Fruit fly (Drosophila melanogaster) whole organism, adult: ENCODE results near the gene Lrrk.

Experiments
- CG11617 ChIP-seq: fragments of 200-800 bp; sonication (Bioruptor generic); optimal IDR thresholded peaks from 2 replicates; lab custom pipeline; 2017; ENCODE audit warnings: mild to moderate bottlenecking, missing biosample characterization, missing genetic modification reagents, missing genetic modification characterization
- CG12768 ChIP-seq: fragments of 200-800 bp; sonication (Bioruptor generic); optimal IDR thresholded peaks from 2 replicates; lab custom pipeline; 2017; ENCODE audit warnings: missing biosample characterization, missing genetic modification characterization, mild to moderate bottlenecking, moderate library complexity, missing genetic modification reagents
- CG14711 ChIP-seq: fragments of 200-800 bp; sonication (Bioruptor generic); optimal IDR thresholded peaks from 2 replicates; lab custom pipeline; 2018; ENCODE audit warnings: missing biosample characterization, mild to moderate bottlenecking, missing genetic modification characterization, moderate library complexity
- CG1620 ChIP-seq: fragments of 200-800 bp; sonication (Bioruptor generic); optimal IDR thresholded peaks from 2 replicates; lab custom pipeline; 2016; ENCODE audit warnings: missing biosample characterization, missing genetic modification characterization
- CG33017 ChIP-seq: fragments of 200-800 bp; sonication (Bioruptor generic); optimal IDR thresholded peaks from 2 replicates; lab custom pipeline; 2018; ENCODE audit warnings: missing biosample characterization, mild to moderate bottlenecking, missing genetic modification characterization, moderate library complexity
- CG5204 ChIP-seq: fragments of 200-800 bp; sonication (Bioruptor generic); optimal IDR thresholded peaks from 2 replicates; lab custom pipeline; 2016; ENCODE audit warnings: missing biosample characterization, missing genetic modification characterization
- CG7045 ChIP-seq: fragments of 200-800 bp; sonication (Bioruptor generic); optimal IDR thresholded peaks from 2 replicates; lab custom pipeline; 2017; ENCODE audit warnings: missing biosample characterization, mild to moderate bottlenecking, missing genetic modification characterization
- CG7101 ChIP-seq: fragments of 200-800 bp; sonication (Bioruptor generic); optimal IDR thresholded peaks from 2 replicates; lab custom pipeline; 2018; ENCODE audit warnings: missing biosample characterization, mild to moderate bottlenecking, missing genetic modification characterization, moderate library complexity
- Clk ChIP-seq: fragments of 200-800 bp; sonication (Bioruptor generic); optimal IDR thresholded peaks from 2 replicates; lab custom pipeline; 2017; ENCODE audit warnings: missing biosample characterization, missing genetic modification characterization
- Crg-1 ChIP-seq: fragments of 200-800 bp; sonication (Bioruptor generic); optimal IDR thresholded peaks from 2 replicates; lab custom pipeline; 2016; ENCODE audit warnings: missing biosample characterization, missing genetic modification characterization
- Hr96 ChIP-seq: fragments of 200-800 bp; sonication (Bioruptor generic); optimal IDR thresholded peaks from 2 replicates; lab custom pipeline; 2016; ENCODE audit warnings: missing biosample characterization, missing genetic modification characterization
- Mnt ChIP-seq: fragments of 200-800 bp; sonication (Bioruptor generic); optimal IDR thresholded peaks from 2 replicates; lab custom pipeline; 2016; ENCODE audit warnings: missing biosample characterization, mild to moderate bottlenecking, missing genetic modification characterization
- bab1 ChIP-seq: fragments of 200-800 bp; sonication (Bioruptor generic); optimal IDR thresholded peaks from 3 replicates; lab custom pipeline; 2019; ENCODE audit warnings: missing biosample characterization, mild to moderate bottlenecking, missing genetic modification characterization, moderate library complexity
- cic ChIP-seq: fragments of 200-800 bp; sonication (Bioruptor generic); optimal IDR thresholded peaks from 2 replicates; lab custom pipeline; 2017; ENCODE audit warnings: missing biosample characterization, mild to moderate bottlenecking, missing genetic modification characterization, moderate library complexity
- cnc ChIP-seq, 2 experiments: fragments of >200 bp; optimal IDR thresholded peaks; 2 replicates each; lab custom pipeline; 2017
- kay ChIP-seq: fragments of 200-800 bp; sonication (Bioruptor generic); peaks from one replicate; lab custom pipeline; 2016; ENCODE audit warnings: missing biosample characterization, missing genetic modification characterization, borderline replicate concordance
- ovo ChIP-seq: fragments of 200-800 bp; sonication (Bioruptor generic); optimal IDR thresholded peaks from 2 replicates; lab custom pipeline; 2016; ENCODE audit warnings: missing biosample characterization, missing genetic modification characterization
- pad ChIP-seq: fragments of 200-800 bp; sonication (Bioruptor generic); optimal IDR thresholded peaks from 3 replicates; lab custom pipeline; 2017; ENCODE audit warnings: missing biosample characterization, missing genetic modification characterization, mild to moderate bottlenecking, moderate library complexity, missing genetic modification reagents
- tj ChIP-seq: fragments of 200-800 bp; sonication (Bioruptor generic); optimal IDR thresholded peaks from 3 replicates; lab custom pipeline; 2017; ENCODE audit warnings: missing biosample characterization, mild to moderate bottlenecking, missing genetic modification characterization, moderate library complexity
- toe ChIP-seq: fragments of 200-800 bp; sonication (Bioruptor generic); optimal IDR thresholded peaks from 2 replicates; lab custom pipeline; 2016; ENCODE audit warnings: missing biosample characterization, missing genetic modification characterization

Gene Lrrk

DNA sequence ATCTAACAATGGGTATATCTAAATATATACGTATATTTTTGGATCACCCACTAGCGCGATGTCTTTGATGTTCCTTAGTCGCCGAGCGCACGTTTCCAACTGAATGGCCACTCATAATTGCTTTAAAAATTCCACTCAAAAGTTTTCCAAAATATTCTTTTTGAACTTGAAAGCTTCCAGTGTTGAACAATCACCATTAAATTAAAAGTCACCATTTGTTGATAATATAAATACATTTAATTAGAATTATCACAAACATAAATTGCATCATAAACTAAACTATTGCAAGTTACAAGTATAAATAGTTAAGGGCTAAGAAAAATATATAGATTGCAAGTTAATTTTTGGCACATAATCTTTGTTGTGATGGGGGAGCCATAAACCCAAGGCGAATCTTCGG, 17.1 kb downstream of the Lrrk start, which contains the start of gene GluRIID:
TSS of gene GluRIID (minus strand) at position 101 of the 400 bp plus-strand sequence.
- TF ChIP-seq Crg-1, result no peak
- no peak for TF ChIP-seq tj
- no peak for TF ChIP-seq Clk (GFP tag; lab: Kevin White, UChicago)
- no peak for TF ChIP-seq CG1620 (GFP tag; lab: Kevin White, UChicago)
- TF ChIP-seq CG7045 (GFP tag; lab: Kevin White, UChicago), result no peak
- TF ChIP-seq bab1 (GFP tag; lab: Kevin White, UChicago), result no peak
- TF ChIP-seq CG5204, result no peak
- TF ChIP-seq Hr96 (GFP tag; lab: Kevin White, UChicago), result no peak
- TF ChIP-seq CG12768, result no peak
- TF ChIP-seq ovo (GFP tag; lab: Kevin White, UChicago), result no peak
- TF ChIP-seq toe (GFP tag; lab: Kevin White, UChicago), result no peak
- no peak for TF ChIP-seq CG11617
- no peak for TF ChIP-seq cnc (optimal IDR thresholded peaks at IDR 0.05; lab: Kevin White, UChicago)
- no peak for TF ChIP-seq CG33017 (tag; lab: Kevin White, UChicago)
- TF ChIP-seq kay (GFP tag; lab: Kevin White, UChicago), result no peak
- no peak for TF ChIP-seq CG7101 (tag; lab: Kevin White, UChicago)
- TF ChIP-seq pad (GFP tag; lab: Kevin White, UChicago), result no peak
- no peak for TF ChIP-seq Mnt
- no peak for TF ChIP-seq cic (GFP tag; lab: Kevin White, UChicago)
- TF ChIP-seq CG14711 (tag; lab: Kevin White, UChicago), result no peak

DNA sequence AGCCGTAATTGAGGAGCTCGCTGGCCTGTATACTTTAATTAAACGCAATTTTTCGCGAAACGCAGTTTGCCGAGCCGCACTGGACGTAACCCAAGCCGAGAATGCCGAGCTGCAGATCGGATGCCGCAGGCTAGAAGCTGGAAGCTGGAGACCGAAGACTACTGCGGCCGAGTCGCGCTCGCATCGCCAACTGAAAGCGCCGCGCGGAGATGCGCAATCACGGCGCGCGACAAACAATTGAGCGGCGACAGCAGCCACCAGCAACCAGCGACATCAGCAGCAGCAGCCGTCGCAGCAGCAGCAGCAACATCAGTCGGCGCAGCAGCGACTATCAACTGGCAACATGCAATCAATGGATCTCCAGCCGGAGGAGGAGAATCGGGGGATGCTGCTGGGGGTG, 21.4 kb downstream of the Lrrk start:
- TF ChIP-seq CG33017 (tag; lab: Kevin White, UChicago), result no peak

DNA sequence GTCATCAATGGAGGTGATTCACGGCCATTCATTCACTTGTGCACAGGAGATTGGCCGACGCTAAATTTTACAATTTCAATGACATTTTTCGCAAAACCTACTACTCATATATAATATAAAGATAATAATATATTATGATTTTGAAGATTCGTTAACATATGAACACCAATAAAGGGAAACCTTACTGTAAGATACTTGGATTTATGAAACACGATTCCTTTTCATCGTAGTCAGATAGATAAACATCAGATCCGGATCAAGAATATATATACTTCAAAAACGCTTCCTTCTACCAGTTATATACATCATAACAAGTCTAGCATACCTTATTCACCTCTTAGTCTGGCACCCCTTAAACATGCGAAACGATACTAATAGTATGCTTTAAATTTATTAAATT, 24.5 kb downstream of the Lrrk start, which contains the start of gene Nep4:
TSS of gene Nep4 (minus strand) at position 101 of the 400 bp plus-strand sequence.
- TF ChIP-seq Clk (GFP tag; lab: Kevin White, UChicago), result no peak
- TF ChIP-seq bab1 (GFP tag; lab: Kevin White, UChicago), result no peak
- no peak for TF ChIP-seq tj
- TF ChIP-seq ovo (GFP tag; lab: Kevin White, UChicago), result no peak
- no peak for TF ChIP-seq Crg-1

- TF ChIP-seq CG11617 (no peak), Hr96 (GFP tag; lab: Kevin White, UChicago) (no peak), bab1 (GFP tag; lab: Kevin White, UChicago) (no peak), kay (GFP tag; lab: Kevin White, UChicago) (no peak), Mnt (no peak), CG33017 (tag; lab: Kevin White, UChicago) (no peak), CG12768 (no peak), pad (GFP tag; lab: Kevin White, UChicago) (no peak), CG1620 (GFP tag; lab: Kevin White, UChicago) (no peak), CG5204 (no peak), CG7045 (GFP tag; lab: Kevin White, UChicago) (no peak), tj (no peak), cic (GFP tag; lab: Kevin White, UChicago) (no peak), Clk (GFP tag; lab: Kevin White, UChicago) (no peak)
Observed at dm6 chr3R:20669040-20669621, 33.9 kb downstream of the Lrrk start, which contains the start of gene Cpr92F. Gene Cpr92F, plus strand, starts transcription at chr3R:20669571.

DNA sequence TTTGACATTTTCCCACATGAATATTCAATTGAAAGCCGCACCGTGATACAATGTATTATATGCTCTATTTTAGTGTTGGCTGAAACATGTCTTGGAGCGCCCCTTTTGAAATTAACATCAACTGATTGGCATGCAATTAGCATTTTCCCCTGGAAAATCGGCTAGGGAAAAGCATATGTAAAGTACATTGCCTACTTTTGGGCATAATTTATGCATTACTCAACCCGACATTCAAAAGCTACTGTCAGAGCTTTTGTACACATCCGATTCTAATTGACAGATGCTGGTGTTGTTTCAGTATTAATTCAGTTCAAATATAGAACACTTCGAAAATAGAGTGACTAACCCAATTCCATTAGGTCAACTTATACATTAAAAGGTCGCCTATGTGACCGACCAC, 40.5 kb downstream of the Lrrk start:
- TF ChIP-seq cnc (optimal IDR thresholded peaks at IDR 0.05; lab: Kevin White, UChicago), result no peak
- no peak for TF ChIP-seq CG7045 (GFP tag; lab: Kevin White, UChicago)
- no peak for TF ChIP-seq cic (GFP tag; lab: Kevin White, UChicago)
- TF ChIP-seq CG33017 (tag; lab: Kevin White, UChicago), result no peak
- TF ChIP-seq Hr96 (GFP tag; lab: Kevin White, UChicago), result no peak

DNA sequence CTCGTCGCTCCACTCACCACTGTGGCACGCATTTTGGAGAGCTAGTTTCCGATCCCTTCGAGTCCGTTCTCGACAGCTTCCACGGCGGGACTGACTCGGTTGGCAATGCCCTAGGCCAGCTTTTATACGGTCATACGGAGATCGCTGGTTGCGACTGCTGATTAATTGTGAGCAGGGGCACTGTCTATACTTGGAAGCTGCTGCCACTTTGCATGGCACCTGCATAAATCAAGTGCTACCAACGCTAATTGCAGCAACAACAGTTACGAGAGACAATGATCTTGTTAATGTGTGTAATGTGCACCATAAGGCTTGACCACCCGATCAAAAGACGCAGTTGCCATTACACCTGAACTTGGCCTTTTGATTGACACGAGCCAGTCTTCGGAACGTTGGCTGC, 42.0 kb downstream of the Lrrk start, which contains the start of gene CG4000:
TSS of gene CG4000 (minus strand) at position 101 of the 400 bp plus-strand sequence.
- no peak for TF ChIP-seq CG7045 (GFP tag; lab: Kevin White, UChicago)
- TF ChIP-seq kay (GFP tag; lab: Kevin White, UChicago), result no peak
- no peak for TF ChIP-seq ovo (GFP tag; lab: Kevin White, UChicago)
